Worm (Caenorhabditis elegans) whole organism, early embryonic: ENCODE data around the gene Y51H7C.9.

Experiments used
- F13C5.2 ChIP-seq: sonication (generic microtip); optimal IDR thresholded peaks from 2 replicates; lab custom pipeline; 2017; ENCODE audit warnings: mild to moderate bottlenecking, missing genetic modification characterization, inconsistent platforms, missing compliant biosample characterization
- aly-1 ChIP-seq: sonication (generic microtip); optimal IDR thresholded peaks from 2 replicates; lab custom pipeline; 2016; ENCODE audit warnings: missing genetic modification characterization, missing compliant biosample characterization
- ama-1 ChIP-seq: fragments of 150-350 bp; optimal IDR thresholded peaks from 2 replicates; lab custom pipeline; 2014
- ceh-13 ChIP-seq: fragments of 200-800 bp; sonication (Bioruptor generic); optimal IDR thresholded peaks from 2 replicates; lab custom pipeline; 2018; ENCODE audit warnings: mild to moderate bottlenecking, missing genetic modification characterization, missing compliant biosample characterization
- ceh-36 ChIP-seq: sonication (generic microtip); optimal IDR thresholded peaks from 2 replicates; lab custom pipeline; 2016; ENCODE audit warnings: missing genetic modification characterization, inconsistent platforms, missing compliant biosample characterization
- ets-7 ChIP-seq: sonication (generic microtip); optimal IDR thresholded peaks from 2 replicates; lab custom pipeline; 2016; ENCODE audit warnings: missing genotype, missing genetic modification characterization, missing compliant biosample characterization
- flt-1 ChIP-seq: fragments of 200-800 bp; sonication (Bioruptor generic); IDR thresholded peaks from 2 replicates; pipeline ENCODE4 v1.3.6; 2022; ENCODE audit warnings: missing genetic modification characterization, missing compliant biosample characterization
- hmg-4 ChIP-seq: fragments of 200-800 bp; sonication (Bioruptor generic); optimal IDR thresholded peaks from 2 replicates; lab custom pipeline; 2018; ENCODE audit warnings: mild to moderate bottlenecking, missing genetic modification characterization, missing compliant biosample characterization
- hnd-1 ChIP-seq: sonication (generic microtip); optimal IDR thresholded peaks from 2 replicates; lab custom pipeline; 2016; ENCODE audit warnings: missing genetic modification characterization, missing compliant biosample characterization
- pes-1 ChIP-seq: fragments of 200-800 bp; sonication (Bioruptor generic); IDR thresholded peaks from 2 replicates; pipeline ENCODE4 v1.3.6; 2022; ENCODE audit warnings: missing genetic modification reagents, missing genetic modification characterization, missing compliant biosample characterization
- sea-1 ChIP-seq: fragments of 200-800 bp; sonication (Bioruptor generic); conservative IDR thresholded peaks from 2 replicates; pipeline ENCODE4 v1.3.6; 2022; ENCODE audit warnings: missing genetic modification characterization, missing compliant biosample characterization
- tbx-11 ChIP-seq: fragments of 200-800 bp; sonication (Bioruptor generic); IDR thresholded peaks from 2 replicates; pipeline ENCODE4 v1.3.6; 2022; ENCODE audit warnings: missing genetic modification characterization, missing compliant biosample characterization
- tbx-37 ChIP-seq: fragments of 200-800 bp; sonication (Bioruptor generic); conservative IDR thresholded peaks from 2 replicates; pipeline ENCODE4 v1.3.6; 2022; ENCODE audit warnings: missing genetic modification reagents, missing genetic modification characterization, missing compliant biosample characterization
- tra-4 ChIP-seq: sonication (generic microtip); optimal IDR thresholded peaks from 2 replicates; lab custom pipeline; 2017; ENCODE audit warnings: missing genetic modification characterization, missing compliant biosample characterization

- TF ChIP-seq ama-1 (lab: Kevin White, UChicago) (no peak), ceh-13 (GFP tag; lab: Kevin White, UChicago) (no peak), ceh-36 (tag; lab: Kevin White, UChicago) (no peak), F13C5.2 (tag; lab: Kevin White, UChicago) (no peak), tra-4 (no peak), sea-1 (no peak), tbx-37 (no peak), aly-1 (tag; lab: Kevin White, UChicago) (no peak), hmg-4 (no peak), ets-7 (tag; lab: Kevin White, UChicago) (no peak), pes-1 (GFP tag; lab: Robert Waterston, UW) (no peak), hnd-1 (tag; lab: Kevin White, UChicago) (no peak), tbx-11 (no peak), flt-1 (GFP tag; lab: Robert Waterston, UW) (no peak)
These were observed 36.8 kb downstream of the Y51H7C.9 start for ce11 chrII:1374486-1374885.
